Worm (Caenorhabditis elegans) whole organism, late embryonic: ENCODE results near the gene clc-7.

Source experiments
- T23F11.4 ChIP-seq: fragments of 200-800 bp; sonication (Bioruptor generic); optimal IDR thresholded peaks from 2 replicates; lab custom pipeline; 2018; ENCODE audit warnings: mild to moderate bottlenecking, missing genetic modification characterization, missing compliant biosample characterization
- nfya-1 ChIP-seq: sonication (generic microtip); optimal IDR thresholded peaks from 2 replicates; lab custom pipeline; 2017; ENCODE audit warnings: missing genetic modification characterization, mild to moderate bottlenecking, missing compliant biosample characterization, antibody characterized with exemption, moderate library complexity
- odd-2 ChIP-seq: sonication (generic microtip); optimal IDR thresholded peaks from 2 replicates; lab custom pipeline; 2017; ENCODE audit warnings: antibody characterized with exemption, mild to moderate bottlenecking, missing genetic modification characterization, missing compliant biosample characterization
- pag-3 ChIP-seq: sonication (generic microtip); optimal IDR thresholded peaks from 2 replicates; lab custom pipeline; 2016; ENCODE audit warnings: missing compliant biosample characterization, missing genetic modification characterization, borderline replicate concordance

DNA sequence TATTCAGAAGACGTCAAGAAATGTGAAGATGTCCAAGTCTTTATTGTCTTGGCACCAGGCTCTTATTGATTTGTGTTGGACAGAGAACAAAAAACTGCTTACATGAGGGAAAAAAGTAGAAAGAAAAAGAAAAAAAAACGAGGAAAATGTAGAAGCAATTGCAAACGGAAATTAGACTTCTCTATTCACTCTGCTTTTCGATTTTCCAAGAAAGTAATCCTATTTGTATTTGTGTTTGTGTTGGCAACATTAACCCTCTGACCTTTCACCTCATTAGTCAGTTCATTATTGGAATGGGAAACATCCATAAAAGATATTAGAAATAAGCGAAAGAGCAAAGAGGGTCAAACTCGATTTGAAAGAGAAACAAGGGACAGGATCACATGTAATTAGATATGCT lies 36.2 kb upstream of the clc-7 start:
- no peak for TF ChIP-seq pag-3 (tag; lab: Kevin White, UChicago)
- TF ChIP-seq T23F11.4 (GFP tag; lab: Kevin White, UChicago), result no peak
- no peak for TF ChIP-seq nfya-1 (tag; lab: Kevin White, UChicago)
- no peak for TF ChIP-seq odd-2 (tag; lab: Kevin White, UChicago)
